Worm (Caenorhabditis elegans): ENCODE results near the gene ZC317.2.
A peak's percentile ranks its signal among the peaks of the same experiment; 100 is the strongest.

The ZC317.2 gene

ce11 chrV:5459806-5460205 lies at the start of gene ZC317.2:
Gene ZC317.2 (plus strand): TSS chrV:5460106.
- no peak for TF ChIP-seq lin-15B (tag; optimal IDR thresholded peaks at IDR 0.05)
- no peak for TF ChIP-seq skn-1 (tag; optimal IDR thresholded peaks at IDR 0.05)
- no peak for TF ChIP-seq nhr-23 (tag; optimal IDR thresholded peaks at IDR 0.05)
- no peak for TF ChIP-seq ceh-82 (tag; optimal IDR thresholded peaks at IDR 0.05)
- no peak for TF ChIP-seq R02D3.7 (tag; optimal IDR thresholded peaks at IDR 0.05)
- TF ChIP-seq ztf-11 (tag; optimal IDR thresholded peaks at IDR 0.05): no peak
- no peak for TF ChIP-seq ceh-28 (tag; optimal IDR thresholded peaks at IDR 0.05)
- TF ChIP-seq elt-3 (tag; optimal IDR thresholded peaks at IDR 0.05): no peak
- TF ChIP-seq mdl-1 (tag; optimal IDR thresholded peaks at IDR 0.05): no peak
- no peak for TF ChIP-seq ama-1 (optimal IDR thresholded peaks at IDR 0.05)
- no peak for TF ChIP-seq daf-12 (tag; optimal IDR thresholded peaks at IDR 0.05)
- no peak for TF ChIP-seq elt-2 (tag; optimal IDR thresholded peaks at IDR 0.05)
- TF ChIP-seq lsy-12 (tag; optimal IDR thresholded peaks at IDR 0.05): no peak
- TF ChIP-seq eor-1 (tag; optimal IDR thresholded peaks at IDR 0.05): no peak

DNA sequence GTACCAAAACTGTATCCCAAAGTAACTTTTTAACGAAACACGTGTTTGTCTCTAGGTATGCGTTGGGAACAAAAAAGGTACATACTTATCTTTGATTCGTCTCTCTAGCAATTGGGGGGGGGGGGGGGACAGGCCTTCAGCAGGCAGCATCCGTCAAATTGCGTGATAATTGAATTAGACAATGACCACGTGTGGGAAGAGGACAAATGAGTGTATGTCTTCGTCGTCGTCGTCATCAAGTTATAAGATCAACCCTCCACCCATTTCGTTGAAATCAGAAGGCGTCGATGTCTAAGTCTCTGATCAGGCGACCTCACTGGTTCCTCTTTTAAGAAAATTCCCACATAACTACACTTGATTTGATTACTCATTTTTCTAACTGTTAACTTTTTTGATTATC lies 49.2 kb upstream of the ZC317.2 start, which contains the start of gene F08F3.4:
F08F3.4 (plus strand) TSS at position 277 of the 400 bp plus-strand sequence.
- TF ChIP-seq nhr-25 (tag; optimal IDR thresholded peaks at IDR 0.05) (peak; percentile 50), snpc-4 (tag; optimal IDR thresholded peaks at IDR 0.05) (no peak), skn-1 (tag; optimal IDR thresholded peaks at IDR 0.05) (no peak), nhr-23 (tag; optimal IDR thresholded peaks at IDR 0.05) (peak; percentile 38), sea-2 (GFP tag; optimal IDR thresholded peaks at IDR 0.05) (no peak), ztf-4 (tag; optimal IDR thresholded peaks at IDR 0.05) (no peak), unc-39 (tag; optimal IDR thresholded peaks at IDR 0.05) (no peak), egl-27 (tag; optimal IDR thresholded peaks at IDR 0.05) (no peak), elt-3 (tag; optimal IDR thresholded peaks at IDR 0.05) (peak in 1 of 3 experiments; percentile 23), ama-1 (optimal IDR thresholded peaks at IDR 0.05) (no peak), mdl-1 (tag; optimal IDR thresholded peaks at IDR 0.05) (peak; percentile 12), nhr-43 (tag; optimal IDR thresholded peaks at IDR 0.05; ENCODE audit: poor library complexity, severe bottlenecking) (peak; percentile 83), nhr-237 (tag; optimal IDR thresholded peaks at IDR 0.05) (no peak), jun-1 (tag; optimal IDR thresholded peaks at IDR 0.05) (no peak), elt-1 (tag; optimal IDR thresholded peaks at IDR 0.05) (no peak), lsy-12 (tag; optimal IDR thresholded peaks at IDR 0.05) (peak; percentile 52)

DNA sequence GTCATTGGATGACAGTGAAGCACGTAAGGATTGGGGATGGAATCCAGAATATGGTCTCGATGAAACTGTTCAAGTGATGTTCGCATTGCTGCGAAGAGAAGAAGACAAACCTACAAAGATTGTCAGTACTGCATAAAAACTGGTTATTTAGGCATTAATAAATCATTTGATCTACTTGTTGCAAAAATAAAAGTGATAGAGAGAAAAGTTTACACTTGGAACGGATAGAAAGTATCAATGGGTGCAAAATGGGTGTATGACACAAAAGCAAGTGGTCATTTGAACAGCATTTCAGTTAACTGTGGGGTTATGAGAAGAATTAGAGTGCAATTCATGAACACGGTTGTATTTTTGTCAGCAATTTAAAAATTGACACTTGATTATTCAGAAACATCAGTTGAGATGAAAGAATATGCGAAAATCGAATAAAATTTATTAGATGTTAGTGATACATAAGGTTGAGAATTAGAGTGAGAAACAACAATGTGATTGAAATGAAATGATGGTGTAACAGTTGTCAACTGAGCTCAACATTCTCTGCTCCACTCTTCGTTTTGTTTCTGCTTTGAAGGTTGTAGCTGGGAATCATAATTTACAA lies 47.0 kb upstream of the ZC317.2 start, which contains the start of gene F08F3.10:
F08F3.10 (plus strand) TSS at position 548 of the 598 bp plus-strand sequence.
- TF ChIP-seq nhr-237 (tag; optimal IDR thresholded peaks at IDR 0.05) (no peak), nhr-76 (tag; optimal IDR thresholded peaks at IDR 0.05) (no peak), ama-1 (optimal IDR thresholded peaks at IDR 0.05) (peak; percentile 49)

ce11 chrV:5419915-5420314 lies 40.0 kb upstream of the ZC317.2 start, which contains the start of gene F08F3.6:
Gene F08F3.6 (minus strand): TSS chrV:5420067.
- TF ChIP-seq elt-3 (tag; optimal IDR thresholded peaks at IDR 0.05) (no peak), ceh-16 (tag; optimal IDR thresholded peaks at IDR 0.05) (no peak), eor-1 (tag; optimal IDR thresholded peaks at IDR 0.05) (no peak), nhr-11 (tag; optimal IDR thresholded peaks at IDR 0.05) (no peak), tbx-2 (tag; optimal IDR thresholded peaks at IDR 0.05) (no peak), nhr-28 (tag; optimal IDR thresholded peaks at IDR 0.05) (no peak), lin-39 (tag; optimal IDR thresholded peaks at IDR 0.05) (no peak), nhr-77 (tag; optimal IDR thresholded peaks at IDR 0.05) (no peak), ZK546.5 (tag; optimal IDR thresholded peaks at IDR 0.05) (no peak), nhr-23 (tag; optimal IDR thresholded peaks at IDR 0.05) (no peak)

- TF ChIP-seq nhr-76 (tag; optimal IDR thresholded peaks at IDR 0.05) (peak; percentile 40), mdl-1 (tag; optimal IDR thresholded peaks at IDR 0.05) (no peak), jun-1 (tag; optimal IDR thresholded peaks at IDR 0.05) (no peak)
Observed at ce11 chrV:5423120-5423519, 36.8 kb upstream of the ZC317.2 start, which contains the start of gene cyp-14A5. Gene cyp-14A5 (minus strand): TSS chrV:5423282.

DNA sequence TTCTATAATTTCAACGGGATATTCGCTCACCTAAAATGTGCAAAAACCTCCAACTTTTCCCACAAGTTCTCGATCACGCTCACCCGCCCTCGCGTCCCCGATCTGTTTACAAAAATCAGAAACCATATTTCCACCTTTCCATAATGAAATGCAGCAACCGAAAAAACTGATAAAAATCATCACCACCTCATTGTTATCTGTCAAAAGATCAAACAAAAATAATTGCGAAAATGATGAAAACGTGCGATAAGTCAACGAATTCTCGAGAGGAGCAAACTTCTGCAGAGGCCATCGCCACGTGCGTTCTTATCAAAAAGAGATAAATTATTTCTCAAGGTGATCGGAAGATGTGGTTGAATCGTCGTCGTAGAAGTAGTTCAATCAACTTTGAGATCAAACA lies 34.9 kb upstream of the ZC317.2 start:
- TF ChIP-seq daf-12 (tag; optimal IDR thresholded peaks at IDR 0.05): no peak
- TF ChIP-seq nhr-237 (tag; optimal IDR thresholded peaks at IDR 0.05): no peak
- peak; percentile 87 for TF ChIP-seq mdl-1 (tag; optimal IDR thresholded peaks at IDR 0.05)
- TF ChIP-seq nhr-28 (tag; optimal IDR thresholded peaks at IDR 0.05): no peak
- TF ChIP-seq fkh-10 (GFP tag; optimal IDR thresholded peaks at IDR 0.05): no peak
- TF ChIP-seq mml-1 (tag; optimal IDR thresholded peaks at IDR 0.05): no peak
- TF ChIP-seq ceh-9 (tag; optimal IDR thresholded peaks at IDR 0.05): no peak
- no peak for TF ChIP-seq nhr-12 (tag; optimal IDR thresholded peaks at IDR 0.05)
- no peak for TF ChIP-seq lin-39 (tag; optimal IDR thresholded peaks at IDR 0.05)
- TF ChIP-seq ceh-28 (tag; optimal IDR thresholded peaks at IDR 0.05): no peak
- no peak for TF ChIP-seq ztf-4 (tag; optimal IDR thresholded peaks at IDR 0.05)
- TF ChIP-seq eor-1 (tag; optimal IDR thresholded peaks at IDR 0.05): no peak
- no peak for TF ChIP-seq aly-2 (tag; optimal IDR thresholded peaks at IDR 0.05)
- peak; percentile 1 for TF ChIP-seq lsy-12 (tag; optimal IDR thresholded peaks at IDR 0.05)
- no peak for TF ChIP-seq snpc-4 (tag; optimal IDR thresholded peaks at IDR 0.05)
- peak; percentile 99 for TF ChIP-seq elt-1 (tag; optimal IDR thresholded peaks at IDR 0.05)
- TF ChIP-seq tbx-2 (tag; optimal IDR thresholded peaks at IDR 0.05): no peak
- TF ChIP-seq nhr-25 (tag; optimal IDR thresholded peaks at IDR 0.05): peak; percentile 87
- TF ChIP-seq ceh-82 (tag; optimal IDR thresholded peaks at IDR 0.05): no peak
- TF ChIP-seq nhr-43 (tag; optimal IDR thresholded peaks at IDR 0.05; ENCODE audit: poor library complexity, severe bottlenecking): peak; percentile 73
- no peak for TF ChIP-seq lin-15B (tag; optimal IDR thresholded peaks at IDR 0.05)
- TF ChIP-seq elt-3 (tag; optimal IDR thresholded peaks at IDR 0.05): peak; percentile 28 to 84 (median 31)
- TF ChIP-seq nfya-1 (tag; optimal IDR thresholded peaks at IDR 0.05; ENCODE audit: insufficient read depth): no peak
- TF ChIP-seq zag-1 (tag; optimal IDR thresholded peaks at IDR 0.05): no peak
- TF ChIP-seq R02D3.7 (tag; optimal IDR thresholded peaks at IDR 0.05): no peak

Data from whole organism, L3 larva.